Worm (Caenorhabditis elegans): ENCODE results near the gene Y38H6C.16.

DNA sequence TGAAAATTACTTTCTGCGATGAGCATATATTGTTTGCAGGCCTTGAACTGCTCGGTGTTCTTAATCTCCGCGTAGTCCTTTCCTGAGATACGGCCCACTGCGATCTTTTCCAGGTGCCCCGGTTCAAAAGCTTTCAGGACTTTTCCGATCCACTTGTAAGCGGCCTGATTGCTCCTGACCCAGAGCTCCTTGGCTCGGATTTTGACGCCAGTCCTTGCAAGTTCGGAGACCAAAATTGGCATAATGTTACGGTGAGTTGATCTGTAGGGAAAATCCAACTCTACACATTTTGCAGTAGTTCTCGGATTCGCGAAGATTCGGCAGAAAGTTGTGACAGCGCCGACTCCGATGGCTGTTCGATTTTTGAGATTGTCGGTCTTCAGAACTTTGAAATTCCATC is 22.1 kb downstream of the Y38H6C.16 start:
- TF ChIP-seq ama-1 (optimal IDR thresholded peaks at IDR 0.05) (no peak), elt-3 (tag; optimal IDR thresholded peaks at IDR 0.05) (no peak), lin-11 (tag; optimal IDR thresholded peaks at IDR 0.05) (no peak), nhr-237 (tag; optimal IDR thresholded peaks at IDR 0.05) (no peak), unc-55 (GFP tag; optimal IDR thresholded peaks at IDR 0.05) (no peak), nhr-12 (tag; optimal IDR thresholded peaks at IDR 0.05) (no peak), skn-1 (tag; optimal IDR thresholded peaks at IDR 0.05) (no peak), nhr-11 (tag; optimal IDR thresholded peaks at IDR 0.05) (no peak)

Data from whole organism, L2 larva.